ENCODE assay signal across 6 worm cellular contexts in genomic region chrX:16116279-16116678, ce11.
TF ChIP-seq lines count a peak whose summit lies in the region.

No protein-coding gene starts in this region.

TF ChIP-seq in whole organism, L1 larva, 84 proteins besides CTCF, POLR2A, EP300 and RAD21:
- TF ChIP-seq efl-3 (GFP tag; optimal IDR thresholded peaks at IDR 0.05; lab: Kevin White, UChicago) (no peak), tbx-2 (tag; optimal IDR thresholded peaks at IDR 0.05; lab: Kevin White, UChicago) (peak; percentile 59), nhr-71 (tag; optimal IDR thresholded peaks at IDR 0.05; lab: Kevin White, UChicago) (peak; percentile 23), lsy-2 (tag; optimal IDR thresholded peaks at IDR 0.05; lab: Kevin White, UChicago) (peak in 1 of 2 experiments; percentile 13), ces-1 (GFP tag; optimal IDR thresholded peaks at IDR 0.05; lab: Kevin White, UChicago) (peak; percentile 31), fkh-10 (GFP tag; optimal IDR thresholded peaks at IDR 0.05; lab: Kevin White, UChicago) (peak; percentile 41), blmp-1 (tag; optimal IDR thresholded peaks at IDR 0.05; lab: Kevin White, UChicago) (no peak), lin-14 (GFP tag; optimal IDR thresholded peaks at IDR 0.05; lab: Kevin White, UChicago) (peak; percentile 73)

TF ChIP-seq in whole organism, L3 larva, 47 proteins besides CTCF, POLR2A, EP300 and RAD21:
- peak; percentile 1 for TF ChIP-seq lin-39 (tag; optimal IDR thresholded peaks at IDR 0.05; lab: Kevin White, UChicago)
- TF ChIP-seq fkh-10 (GFP tag; optimal IDR thresholded peaks at IDR 0.05; lab: Kevin White, UChicago): peak; percentile 62
- TF ChIP-seq nhr-12 (tag; optimal IDR thresholded peaks at IDR 0.05; lab: Kevin White, UChicago): no peak
- TF ChIP-seq unc-62 (GFP tag; optimal IDR thresholded peaks at IDR 0.05; lab: Kevin White, UChicago): no peak
- TF ChIP-seq nhr-67 (tag; optimal IDR thresholded peaks at IDR 0.05; lab: Kevin White, UChicago): no peak
- no peak for TF ChIP-seq nhr-11 (tag; optimal IDR thresholded peaks at IDR 0.05; lab: Kevin White, UChicago)
TF ChIP-seq in whole organism, L3 larva: peak in this region for 2.

TF ChIP-seq in whole organism, L4 larva, 104 proteins besides CTCF, POLR2A, EP300 and RAD21:
- TF ChIP-seq mdt-29 (GFP tag; IDR thresholded peaks at IDR 0.05; lab: Robert Waterston, UW): no peak
- TF ChIP-seq ces-1 (GFP tag; optimal IDR thresholded peaks at IDR 0.05; lab: Kevin White, UChicago): peak; percentile 74
TF ChIP-seq in whole organism, L4 larva: peak in this region for 1.

TF ChIP-seq in whole organism, late embryonic, 69 proteins besides CTCF, POLR2A, EP300 and RAD21:
- no peak for TF ChIP-seq K02D7.2 (tag; optimal IDR thresholded peaks at IDR 0.05; lab: Kevin White, UChicago)
- TF ChIP-seq unc-42 (tag; optimal IDR thresholded peaks at IDR 0.05; lab: Kevin White, UChicago): peak; percentile 88
- TF ChIP-seq elt-2 (tag; optimal IDR thresholded peaks at IDR 0.05; lab: Kevin White, UChicago): no peak
- no peak for TF ChIP-seq sox-4 (tag; optimal IDR thresholded peaks at IDR 0.05; lab: Kevin White, UChicago)
- no peak for TF ChIP-seq ahr-1 (tag; optimal IDR thresholded peaks at IDR 0.05; lab: Kevin White, UChicago)

TF ChIP-seq in whole organism, midembryonic, 9 proteins besides CTCF, POLR2A, EP300 and RAD21:
- TF ChIP-seq cog-1 (tag; optimal IDR thresholded peaks at IDR 0.05; lab: Kevin White, UChicago) (no peak), klf-2 (GFP tag; conservative IDR thresholded peaks at IDR 0.05; lab: Robert Waterston, UW) (0 out of 2 replicates have a peak, but pooled peaks have one; percentile 17), ztf-23 (GFP tag; IDR thresholded peaks at IDR 0.05; lab: Robert Waterston, UW) (no peak), tab-1 (GFP tag; IDR thresholded peaks at IDR 0.05; lab: Robert Waterston, UW) (no peak), ref-1 (GFP tag; conservative IDR thresholded peaks at IDR 0.05; lab: Robert Waterston, UW) (no peak), ztf-29 (GFP tag; IDR thresholded peaks at IDR 0.05; lab: Robert Waterston, UW) (no peak), flt-1 (GFP tag; IDR thresholded peaks at IDR 0.05; lab: Robert Waterston, UW) (no peak)
TF ChIP-seq in whole organism, midembryonic: peak in this region for 1.

TF ChIP-seq in whole organism, mixed stage, embryonic, 35 proteins besides CTCF, POLR2A, EP300 and RAD21:
- TF ChIP-seq ces-1 (GFP tag; optimal IDR thresholded peaks at IDR 0.05; lab: Kevin White, UChicago): peak; percentile 73
- TF ChIP-seq lin-32 (GFP tag; optimal IDR thresholded peaks at IDR 0.05; lab: Kevin White, UChicago): no peak

Comparison
In these comparisons a context has a peak if more than half of its experiments do, and no peak if none do; other contexts are left out.
1. Of the 29 proteins assayed by ChIP-seq in both whole organism, L4 larva and whole organism, L1 larva: peak only in whole organism, L4 larva: none; only in whole organism, L1 larva: fkh-10; in both: ces-1; in neither: 26; mixed calls (peak in some experiments, not most) for 1.